Worm (Caenorhabditis elegans) whole organism, mixed stage, embryonic: ENCODE results near the gene plpp-1.2.

ENCODE experiments used
- M03D4.4 ChIP-seq: sonication (generic microtip); optimal IDR thresholded peaks from 2 replicates; lab custom pipeline; 2017; ENCODE audit warnings: mild to moderate bottlenecking, missing genetic modification characterization, missing compliant biosample characterization
- bed-3 ChIP-seq: fragments of 200-800 bp; sonication (Bioruptor generic); optimal IDR thresholded peaks from 3 replicates; lab custom pipeline; 2018; ENCODE audit warnings: mild to moderate bottlenecking, missing genetic modification characterization, moderate library complexity, missing compliant biosample characterization
- blmp-1 ChIP-seq: fragments of 150-350 bp; optimal IDR thresholded peaks from 2 replicates; lab custom pipeline; 2014; ENCODE audit warnings: missing biosample characterization, missing genetic modification characterization
- ceh-39 ChIP-seq: fragments of 150-350 bp; optimal IDR thresholded peaks from 2 replicates; lab custom pipeline; 2014; ENCODE audit warnings: missing biosample characterization, missing genetic modification characterization
- ceh-43 ChIP-seq: fragments of 200-800 bp; sonication (Bioruptor generic); optimal IDR thresholded peaks from 2 replicates; lab custom pipeline; 2018; ENCODE audit warnings: mild to moderate bottlenecking, missing genetic modification characterization, moderate library complexity, missing compliant biosample characterization
- ceh-83 ChIP-seq: fragments of 200-800 bp; sonication (Bioruptor generic); optimal IDR thresholded peaks from 2 replicates; lab custom pipeline; 2018; ENCODE audit warnings: mild to moderate bottlenecking, missing genetic modification characterization, missing compliant biosample characterization
- cnd-1 ChIP-seq: fragments of 200-800 bp; sonication (Bioruptor generic); optimal IDR thresholded peaks from 2 replicates; lab custom pipeline; 2018; ENCODE audit warnings: mild to moderate bottlenecking, missing genetic modification characterization, missing compliant biosample characterization
- drap-1 ChIP-seq: fragments of 200-800 bp; sonication (Bioruptor generic); optimal IDR thresholded peaks from 3 replicates; lab custom pipeline; 2018; ENCODE audit warnings: mild to moderate bottlenecking, missing genetic modification characterization, missing compliant biosample characterization
- elt-3 ChIP-seq: fragments of 150-350 bp; optimal IDR thresholded peaks from 2 replicates; lab custom pipeline; 2014; ENCODE audit warnings: missing biosample characterization, missing genetic modification characterization
- flh-1 ChIP-seq: fragments of 200-800 bp; sonication (Bioruptor generic); optimal IDR thresholded peaks from 2 replicates; lab custom pipeline; 2018; ENCODE audit warnings: mild to moderate bottlenecking, missing genetic modification characterization, moderate library complexity, missing compliant biosample characterization
- ham-2 ChIP-seq: fragments of 200-800 bp; sonication (Bioruptor generic); optimal IDR thresholded peaks from 2 replicates; lab custom pipeline; 2018; ENCODE audit warnings: mild to moderate bottlenecking, missing genetic modification characterization, missing compliant biosample characterization
- lin-13 ChIP-seq: fragments of 150-350 bp; optimal IDR thresholded peaks from 2 replicates; lab custom pipeline; 2014; ENCODE audit warnings: missing biosample characterization, missing genetic modification characterization
- lin-32 ChIP-seq: fragments of 200-800 bp; sonication (Bioruptor generic); optimal IDR thresholded peaks from 2 replicates; lab custom pipeline; 2018; ENCODE audit warnings: mild to moderate bottlenecking, missing genetic modification characterization, missing compliant biosample characterization
- lsy-2 ChIP-seq: fragments of 150-350 bp; optimal IDR thresholded peaks from 2 replicates; lab custom pipeline; 2014; ENCODE audit warnings: missing biosample characterization, missing genetic modification characterization
- mab-5 ChIP-seq: fragments of 150-350 bp; optimal IDR thresholded peaks from 2 replicates; lab custom pipeline; 2014; ENCODE audit warnings: missing biosample characterization, missing genetic modification characterization
- mep-1 ChIP-seq: fragments of 150-350 bp; optimal IDR thresholded peaks from 2 replicates; lab custom pipeline; 2017; ENCODE audit warnings: missing biosample characterization, missing genetic modification reagents, missing genetic modification characterization, inconsistent platforms
- mls-2 ChIP-seq: sonication (generic microtip); optimal IDR thresholded peaks from 2 replicates; lab custom pipeline; 2016; ENCODE audit warnings: mild to moderate bottlenecking, missing genetic modification characterization, moderate library complexity, missing compliant biosample characterization
- nhr-2 ChIP-seq: fragments of 150-350 bp; optimal IDR thresholded peaks from 2 replicates; lab custom pipeline; 2014; ENCODE audit warnings: missing biosample characterization, missing genetic modification characterization
- nhr-237 ChIP-seq: fragments of 150-350 bp; optimal IDR thresholded peaks from 2 replicates; lab custom pipeline; 2014; ENCODE audit warnings: missing biosample characterization, missing genetic modification characterization
- nhr-28 ChIP-seq: fragments of 150-350 bp; optimal IDR thresholded peaks from 2 replicates; lab custom pipeline; 2014; ENCODE audit warnings: missing biosample characterization, missing genetic modification characterization
- nhr-76 ChIP-seq: sonication (generic microtip); optimal IDR thresholded peaks from 2 replicates; lab custom pipeline; 2017; ENCODE audit warnings: missing biosample characterization, missing genetic modification characterization
- pha-4 ChIP-seq: fragments of 150-350 bp; optimal IDR thresholded peaks from 2 replicates; lab custom pipeline; 2018; ENCODE audit warnings: missing biosample characterization, missing genetic modification reagents, missing genetic modification characterization
- sem-2 ChIP-seq: fragments of 200-800 bp; sonication (Bioruptor generic); optimal IDR thresholded peaks from 2 replicates; lab custom pipeline; 2018; ENCODE audit warnings: mild to moderate bottlenecking, missing genetic modification characterization, missing compliant biosample characterization
- sptf-1 ChIP-seq: sonication (generic microtip); optimal IDR thresholded peaks from 2 replicates; lab custom pipeline; 2017; ENCODE audit warnings: mild to moderate bottlenecking, missing genetic modification characterization, moderate library complexity, missing compliant biosample characterization
- tbx-8 ChIP-seq: fragments of 200-800 bp; sonication (Bioruptor generic); optimal IDR thresholded peaks from 2 replicates; lab custom pipeline; 2018; ENCODE audit warnings: mild to moderate bottlenecking, missing genetic modification characterization, moderate library complexity, missing compliant biosample characterization
- unc-120 ChIP-seq: sonication (generic microtip); optimal IDR thresholded peaks from 2 replicates; lab custom pipeline; 2017; ENCODE audit warnings: missing genetic modification characterization, missing compliant biosample characterization; ENCODE audit not compliant: poor library complexity, severe bottlenecking
- unc-39 ChIP-seq: fragments of 150-350 bp; optimal IDR thresholded peaks from 2 replicates; lab custom pipeline; 2014; ENCODE audit warnings: missing biosample characterization, missing genetic modification characterization
- unc-62 ChIP-seq: fragments of 150-350 bp; optimal IDR thresholded peaks from 2 replicates; lab custom pipeline; 2014; ENCODE audit warnings: missing biosample characterization, missing genetic modification reagents, missing genetic modification characterization
- zip-8 ChIP-seq: fragments of 150-350 bp; optimal IDR thresholded peaks from 2 replicates; lab custom pipeline; 2014; ENCODE audit warnings: missing biosample characterization, missing genetic modification characterization
- ztf-11 ChIP-seq: fragments of 150-350 bp; optimal IDR thresholded peaks from 2 replicates; lab custom pipeline; 2014; ENCODE audit warnings: missing biosample characterization, missing genetic modification characterization

plpp-1.2 gene

ce11 chrII:6484876-6485526, at the start of gene plpp-1.2, which contains the start of gene lido-16:
TSS of gene plpp-1.2 (plus strand) at chrII:6485476.
TSS of gene lido-16 (minus strand) at chrII:6484976.
- TF ChIP-seq M03D4.4 (no peak), mab-5 (tag; lab: Kevin White, UChicago) (no peak), ceh-43 (GFP tag; lab: Kevin White, UChicago) (no peak), ham-2 (GFP tag; lab: Kevin White, UChicago) (no peak), mls-2 (tag; lab: Kevin White, UChicago) (no peak), tbx-8 (GFP tag; lab: Kevin White, UChicago) (no peak), sptf-1 (tag; lab: Kevin White, UChicago) (no peak), unc-120 (tag; lab: Kevin White, UChicago) (no peak), mep-1 (tag; lab: Kevin White, UChicago) (no peak), ztf-11 (tag; lab: Kevin White, UChicago) (no peak)

- no peak for TF ChIP-seq pha-4 (tag; lab: Kevin White, UChicago)
- TF ChIP-seq elt-3 (tag; lab: Kevin White, UChicago) = no peak
- TF ChIP-seq ceh-39 (tag; lab: Kevin White, UChicago) = no peak
- TF ChIP-seq nhr-2 (tag; lab: Kevin White, UChicago) = peak; percentile 95
- no peak for TF ChIP-seq drap-1 (GFP tag; lab: Kevin White, UChicago)
- TF ChIP-seq mls-2 (tag; lab: Kevin White, UChicago) = no peak
- TF ChIP-seq unc-62 (GFP tag; lab: Kevin White, UChicago) = no peak
- no peak for TF ChIP-seq nhr-237 (tag; lab: Kevin White, UChicago)
- TF ChIP-seq ztf-11 (tag; lab: Kevin White, UChicago) = no peak
Measured at ce11 chrII:6436845-6437244, 48.4 kb upstream of the plpp-1.2 start.

- TF ChIP-seq sptf-1 (tag; lab: Kevin White, UChicago) = peak; percentile 22
- TF ChIP-seq nhr-28 (tag; lab: Kevin White, UChicago) = no peak
- no peak for TF ChIP-seq M03D4.4
- TF ChIP-seq lin-32 (GFP tag; lab: Kevin White, UChicago) = no peak
- no peak for TF ChIP-seq pha-4 (tag; lab: Kevin White, UChicago)
- peak; percentile 8 for TF ChIP-seq ham-2 (GFP tag; lab: Kevin White, UChicago)
- no peak for TF ChIP-seq ceh-83 (GFP tag; lab: Kevin White, UChicago)
- TF ChIP-seq mls-2 (tag; lab: Kevin White, UChicago) = peak; percentile 23
- no peak for TF ChIP-seq tbx-8 (GFP tag; lab: Kevin White, UChicago)
Measured at ce11 chrII:6441128-6441527, 44.1 kb upstream of the plpp-1.2 start, which contains the start of gene cutl-16. TSS of gene cutl-16 (plus strand) at chrII:6441428.

- no peak for TF ChIP-seq flh-1 (GFP tag; lab: Kevin White, UChicago)
- TF ChIP-seq mab-5 (tag; lab: Kevin White, UChicago) = no peak
- no peak for TF ChIP-seq cnd-1 (tag; lab: Kevin White, UChicago)
- no peak for TF ChIP-seq lin-13 (tag; lab: Kevin White, UChicago)
- no peak for TF ChIP-seq unc-120 (tag; lab: Kevin White, UChicago)
- TF ChIP-seq lin-32 (GFP tag; lab: Kevin White, UChicago) = no peak
- TF ChIP-seq unc-39 (tag; lab: Kevin White, UChicago) = no peak
- no peak for TF ChIP-seq ztf-11 (tag; lab: Kevin White, UChicago)
- no peak for TF ChIP-seq zip-8 (tag; lab: Kevin White, UChicago)
- TF ChIP-seq drap-1 (GFP tag; lab: Kevin White, UChicago) = no peak
- TF ChIP-seq elt-3 (tag; lab: Kevin White, UChicago) = no peak
- no peak for TF ChIP-seq mep-1 (tag; lab: Kevin White, UChicago)
- no peak for TF ChIP-seq bed-3 (GFP tag; lab: Kevin White, UChicago)
- no peak for TF ChIP-seq ceh-39 (tag; lab: Kevin White, UChicago)
- no peak for TF ChIP-seq nhr-76 (tag; lab: Kevin White, UChicago)
- TF ChIP-seq tbx-8 (GFP tag; lab: Kevin White, UChicago) = no peak
- no peak for TF ChIP-seq lsy-2 (tag; lab: Kevin White, UChicago)
- no peak for TF ChIP-seq blmp-1 (tag; lab: Kevin White, UChicago)
- TF ChIP-seq sem-2 (GFP tag; lab: Kevin White, UChicago) = no peak
- TF ChIP-seq nhr-2 (tag; lab: Kevin White, UChicago) = no peak
- TF ChIP-seq, all 35 proteins: peak for 0
Measured at ce11 chrII:6443710-6444109, 41.6 kb upstream of the plpp-1.2 start, which contains the start of gene K06A1.2. TSS of gene K06A1.2 (plus strand) at chrII:6444010.
